Fruit fly (Drosophila melanogaster) whole organism, embryonic: ENCODE data around the gene CG43233.

Experiments
- ATbp ChIP-seq: fragments of 200-800 bp; sonication (Bioruptor generic); optimal IDR thresholded peaks from 2 replicates; lab custom pipeline; 2017; ENCODE audit warnings: missing biosample characterization, mild to moderate bottlenecking, missing genetic modification characterization, missing genetic modification reagents
- Aef1 ChIP-seq: fragments of 200-800 bp; sonication (Bioruptor generic); IDR thresholded peaks from 3 replicates; pipeline ENCODE4 v1.3.6; 2022; ENCODE audit warnings: missing biosample characterization, missing genetic modification characterization
- Atf6 ChIP-seq: fragments of 200-800 bp; sonication (Bioruptor generic); IDR thresholded peaks from 2 replicates; pipeline ENCODE4 v1.3.6; 2022; ENCODE audit warnings: missing biosample characterization, missing genetic modification characterization
- Bdp1 ChIP-seq: fragments of 200-800 bp; sonication (Bioruptor generic); optimal IDR thresholded peaks from 3 replicates; lab custom pipeline; 2016; ENCODE audit warnings: missing biosample characterization, missing genetic modification characterization
- BtbVII ChIP-seq: fragments of 200-800 bp; sonication (Bioruptor generic); optimal IDR thresholded peaks from 3 replicates; lab custom pipeline; 2017; ENCODE audit warnings: missing biosample characterization, mild to moderate bottlenecking, missing genetic modification characterization
- CG10654 ChIP-seq: fragments of 200-800 bp; sonication (Bioruptor generic); optimal IDR thresholded peaks from 2 replicates; lab custom pipeline; 2016; ENCODE audit warnings: missing biosample characterization, missing genetic modification characterization
- CG12236 ChIP-seq: fragments of 200-800 bp; sonication (Bioruptor generic); optimal IDR thresholded peaks from 2 replicates; lab custom pipeline; 2016; ENCODE audit warnings: missing biosample characterization, missing genetic modification characterization
- CG12659 ChIP-seq: fragments of 200-800 bp; sonication (Bioruptor generic); optimal IDR thresholded peaks from 3 replicates; lab custom pipeline; 2017; ENCODE audit warnings: mild to moderate bottlenecking, missing biosample characterization, missing genetic modification reagents, missing genetic modification characterization
- CG12769 ChIP-seq: fragments of 200-800 bp; sonication (Bioruptor generic); optimal IDR thresholded peaks from 2 replicates; lab custom pipeline; 2019; ENCODE audit warnings: missing biosample characterization, mild to moderate bottlenecking, missing genetic modification characterization, moderate library complexity
- CG13894 ChIP-seq: fragments of 200-800 bp; sonication (Bioruptor generic); optimal IDR thresholded peaks from 3 replicates; lab custom pipeline; 2018; ENCODE audit warnings: missing biosample characterization, mild to moderate bottlenecking, missing genetic modification characterization, moderate library complexity
- CG16815 ChIP-seq: fragments of 200-800 bp; sonication (Bioruptor generic); optimal IDR thresholded peaks from 3 replicates; lab custom pipeline; 2017; ENCODE audit warnings: missing biosample characterization, mild to moderate bottlenecking, missing genetic modification characterization
- CG1792 ChIP-seq: fragments of 200-800 bp; sonication (Bioruptor generic); optimal IDR thresholded peaks from 2 replicates; lab custom pipeline; 2016; ENCODE audit warnings: missing biosample characterization, missing genetic modification characterization
- CG34376 ChIP-seq: fragments of 200-800 bp; sonication (Bioruptor generic); optimal IDR thresholded peaks from 2 replicates; lab custom pipeline; 2018; ENCODE audit warnings: missing biosample characterization, mild to moderate bottlenecking, missing genetic modification characterization
- CG3995 ChIP-seq: fragments of 200-800 bp; sonication (Bioruptor generic); optimal IDR thresholded peaks from 3 replicates; lab custom pipeline; 2016; ENCODE audit warnings: missing biosample characterization, missing genetic modification characterization
- CG5953 ChIP-seq: fragments of 200-800 bp; sonication (Bioruptor generic); IDR thresholded peaks from 2 replicates; pipeline ENCODE4 v1.3.6; 2022; ENCODE audit warnings: missing biosample characterization, missing genetic modification characterization
- CG6254 ChIP-seq: fragments of 200-800 bp; sonication (Bioruptor generic); optimal IDR thresholded peaks from 3 replicates; lab custom pipeline; 2017; ENCODE audit warnings: mild to moderate bottlenecking, missing biosample characterization, missing genetic modification reagents, missing genetic modification characterization
- CG6689 ChIP-seq: fragments of 200-800 bp; sonication (Bioruptor generic); IDR thresholded peaks from 2 replicates; pipeline ENCODE4 v1.3.6; 2022; ENCODE audit warnings: missing biosample characterization, missing genetic modification characterization
- CG7357 ChIP-seq: fragments of 200-800 bp; sonication (Bioruptor generic); IDR thresholded peaks from 3 replicates; pipeline ENCODE4 v1.3.6; 2022; ENCODE audit warnings: missing biosample characterization, missing genetic modification characterization
- CG7372 ChIP-seq: fragments of 200-800 bp; sonication (Bioruptor generic); IDR thresholded peaks from 2 replicates; pipeline ENCODE4 v1.3.6; 2022; ENCODE audit warnings: missing biosample characterization, missing genetic modification characterization
- CG8388 ChIP-seq: fragments of 200-800 bp; sonication (Bioruptor generic); optimal IDR thresholded peaks from 2 replicates; lab custom pipeline; 2019; ENCODE audit warnings: missing biosample characterization, mild to moderate bottlenecking, missing genetic modification characterization, moderate library complexity
- CG8944 ChIP-seq: fragments of 200-800 bp; sonication (Bioruptor generic); optimal IDR thresholded peaks from 3 replicates; lab custom pipeline; 2016; ENCODE audit warnings: missing biosample characterization, missing genetic modification characterization
- HLH54F ChIP-seq: fragments of 200-800 bp; sonication (Bioruptor generic); optimal IDR thresholded peaks from 3 replicates; lab custom pipeline; 2016; ENCODE audit warnings: missing biosample characterization, missing genetic modification characterization
- MESR4 ChIP-seq: fragments of 200-800 bp; sonication (Bioruptor generic); optimal IDR thresholded peaks from 2 replicates; lab custom pipeline; 2018; ENCODE audit warnings: missing biosample characterization, mild to moderate bottlenecking, missing genetic modification characterization, moderate library complexity
- NC2β ChIP-seq: fragments of 200-800 bp; sonication (Bioruptor generic); optimal IDR thresholded peaks from 2 replicates; lab custom pipeline; 2016; ENCODE audit warnings: missing biosample characterization, missing genetic modification characterization
- Oli ChIP-seq: fragments of 200-800 bp; sonication (Bioruptor generic); optimal IDR thresholded peaks from 2 replicates; lab custom pipeline; 2018; ENCODE audit warnings: missing biosample characterization, mild to moderate bottlenecking, missing genetic modification characterization, moderate library complexity
- Sox100B ChIP-seq: fragments of 200-800 bp; sonication (Bioruptor generic); optimal IDR thresholded peaks from 3 replicates; lab custom pipeline; 2018; ENCODE audit warnings: missing biosample characterization, mild to moderate bottlenecking, missing genetic modification characterization
- aop ChIP-seq: fragments of 200-800 bp; sonication (Bioruptor generic); IDR thresholded peaks from 2 replicates; pipeline ENCODE4 v1.3.6; 2022; ENCODE audit warnings: missing biosample characterization, missing genetic modification characterization
- ato ChIP-seq: fragments of 200-800 bp; sonication (Bioruptor generic); IDR thresholded peaks from 2 replicates; pipeline ENCODE4 v1.3.6; 2022; ENCODE audit warnings: missing biosample characterization, missing genetic modification characterization; ENCODE audit not compliant: partially characterized antibody
- bcd ChIP-seq: fragments of 200-800 bp; sonication (Bioruptor generic); optimal IDR thresholded peaks from 2 replicates; lab custom pipeline; 2017; ENCODE audit warnings: missing biosample characterization, mild to moderate bottlenecking, missing genetic modification characterization
- cg ChIP-seq: fragments of 200-800 bp; sonication (Bioruptor generic); optimal IDR thresholded peaks from 3 replicates; lab custom pipeline; 2019; ENCODE audit warnings: missing biosample characterization, mild to moderate bottlenecking, missing genetic modification characterization, moderate library complexity
- chif ChIP-seq, 2 experiments: fragments of 200-800 bp; sonication (Bioruptor generic); optimal IDR thresholded peaks; 3 replicates each; lab custom pipeline; 2016; ENCODE audit warnings: missing biosample characterization in 2 of 2, missing genetic modification characterization in 2 of 2
- corto ChIP-seq: fragments of 200-800 bp; sonication (Bioruptor generic); optimal IDR thresholded peaks from 2 replicates; lab custom pipeline; 2016; ENCODE audit warnings: missing biosample characterization, mild to moderate bottlenecking, missing genetic modification characterization, moderate library complexity
- dmrt11E ChIP-seq: fragments of 200-800 bp; sonication (Bioruptor generic); optimal IDR thresholded peaks from 3 replicates; lab custom pipeline; 2018; ENCODE audit warnings: missing biosample characterization, mild to moderate bottlenecking, missing genetic modification characterization, moderate library complexity
- ewg ChIP-seq: fragments of 200-800 bp; sonication (Bioruptor generic); optimal IDR thresholded peaks from 3 replicates; lab custom pipeline; 2017; ENCODE audit warnings: mild to moderate bottlenecking, missing biosample characterization, missing genetic modification reagents, missing genetic modification characterization
- exex ChIP-seq: fragments of 200-800 bp; sonication (Bioruptor generic); optimal IDR thresholded peaks from 4 replicates; lab custom pipeline; 2018; ENCODE audit warnings: missing biosample characterization, mild to moderate bottlenecking, missing genetic modification characterization, moderate library complexity
- gce ChIP-seq: fragments of 200-800 bp; sonication (Bioruptor generic); IDR thresholded peaks from 3 replicates; pipeline ENCODE4 v1.3.6; 2022; ENCODE audit warnings: missing biosample characterization, missing genetic modification characterization
- gcm ChIP-seq: fragments of 200-800 bp; sonication (Bioruptor generic); optimal IDR thresholded peaks from 2 replicates; lab custom pipeline; 2019; ENCODE audit warnings: missing biosample characterization, mild to moderate bottlenecking, missing genetic modification characterization, moderate library complexity
- gfzf ChIP-seq: fragments of 200-800 bp; sonication (Bioruptor generic); optimal IDR thresholded peaks from 2 replicates; lab custom pipeline; 2016; ENCODE audit warnings: missing biosample characterization, mild to moderate bottlenecking, missing genetic modification characterization, moderate library complexity
- gsb-n ChIP-seq: fragments of 200-800 bp; sonication (Bioruptor generic); optimal IDR thresholded peaks from 3 replicates; lab custom pipeline; 2018; ENCODE audit warnings: missing biosample characterization, mild to moderate bottlenecking, missing genetic modification characterization
- insv ChIP-seq, 2 experiments: fragments of 200-800 bp; sonication (Bioruptor generic); optimal IDR thresholded peaks; 3 replicates each; lab custom pipeline; 2016 to 2018; ENCODE audit warnings: missing biosample characterization in 2 of 2, missing genetic modification characterization in 2 of 2
- lola ChIP-seq, 3 experiments: fragments of >200 bp in 2 of 3; fragments of 200-800 bp in 1 of 3; sonication (Bioruptor generic) in 1 of 3; optimal IDR thresholded peaks; 2 replicates each; lab custom pipeline; 2017 to 2019; ENCODE audit warnings: missing biosample characterization in 3 of 3, missing genetic modification characterization in 3 of 3, mild to moderate bottlenecking in 1 of 3, moderate library complexity in 1 of 3
- nom ChIP-seq: fragments of 200-800 bp; sonication (Bioruptor generic); optimal IDR thresholded peaks from 2 replicates; lab custom pipeline; 2017; ENCODE audit warnings: missing biosample characterization, missing genetic modification characterization, mild to moderate bottlenecking, moderate library complexity, missing genetic modification reagents
- phol ChIP-seq: fragments of 200-800 bp; sonication (Bioruptor generic); optimal IDR thresholded peaks from 3 replicates; lab custom pipeline; 2018; ENCODE audit warnings: missing biosample characterization, mild to moderate bottlenecking, missing genetic modification characterization, moderate library complexity
- shn ChIP-seq: fragments of 200-800 bp; sonication (Bioruptor generic); optimal IDR thresholded peaks from 3 replicates; lab custom pipeline; 2016; ENCODE audit warnings: missing biosample characterization, missing genetic modification characterization
- so ChIP-seq: fragments of 200-800 bp; sonication (Bioruptor generic); IDR thresholded peaks from 3 replicates; pipeline ENCODE4 v1.3.6; 2022; ENCODE audit warnings: missing biosample characterization, missing genetic modification characterization
- sob ChIP-seq: fragments of 200-800 bp; sonication (Bioruptor generic); IDR thresholded peaks from 2 replicates; pipeline ENCODE4 v1.3.6; 2022; ENCODE audit warnings: missing biosample characterization, missing genetic modification characterization
- tio ChIP-seq: fragments of 200-800 bp; sonication (Bioruptor generic); optimal IDR thresholded peaks from 2 replicates; lab custom pipeline; 2017; ENCODE audit warnings: missing biosample characterization, missing genetic modification characterization, inconsistent platforms
- wek ChIP-seq: fragments of 200-800 bp; sonication (Bioruptor generic); optimal IDR thresholded peaks from 3 replicates; lab custom pipeline; 2018; ENCODE audit warnings: missing biosample characterization, mild to moderate bottlenecking, missing genetic modification characterization, moderate library complexity
- zf30C ChIP-seq: fragments of 200-800 bp; sonication (Bioruptor generic); optimal IDR thresholded peaks from 3 replicates; lab custom pipeline; 2018; ENCODE audit warnings: missing biosample characterization, mild to moderate bottlenecking, missing genetic modification characterization

CG43233 gene

DNA sequence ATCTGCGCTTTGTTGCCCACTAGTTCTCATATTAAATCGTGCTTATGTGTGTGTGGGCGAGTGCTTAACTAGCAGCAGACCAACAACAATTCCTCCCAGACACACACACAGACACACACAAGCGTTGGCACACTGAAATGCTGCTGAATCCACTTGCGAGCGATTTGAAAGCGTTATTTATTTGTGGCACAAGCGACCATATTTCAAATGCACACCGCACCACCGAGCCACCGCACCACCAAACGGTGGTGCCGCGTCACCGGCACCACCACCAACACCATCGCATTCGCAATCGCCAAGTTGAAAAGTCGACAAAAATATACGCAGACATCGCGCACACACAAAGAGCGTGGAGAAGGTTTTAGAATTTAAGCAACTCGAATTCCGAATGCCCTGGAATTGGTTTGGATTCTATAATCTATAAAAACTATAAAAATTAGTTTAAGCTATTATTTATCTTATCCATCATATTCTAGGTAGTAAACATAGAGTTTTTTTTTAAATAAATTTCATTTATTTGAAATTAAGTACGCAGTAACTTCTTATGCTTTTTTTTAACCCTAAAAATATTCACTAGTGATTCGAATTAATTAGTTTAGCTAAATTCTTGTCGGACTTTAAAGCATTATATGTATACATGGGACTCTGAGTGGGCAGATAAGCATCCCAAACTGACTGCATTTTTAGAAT, 5.5 kb upstream of the CG43233 start (continued):
- TF ChIP-seq Atf6 (no peak), CG12769 (tag; lab: Kevin White, UChicago) (peak; percentile 26), shn (GFP tag; lab: Kevin White, UChicago) (no peak), CG7372 (GFP tag; lab: Robert Waterston, UW) (no peak), CG13894 (no peak), sob (GFP tag; lab: Robert Waterston, UW) (no peak), dmrt11E (tag; lab: Kevin White, UChicago) (peak; percentile 39), CG6254 (no peak), chif (GFP tag; optimal IDR thresholded peaks at IDR 0.05; lab: Kevin White, UChicago) (no peak), tio (no peak), CG6689 (GFP tag; lab: Robert Waterston, UW) (0 out of 2 replicates have a peak, but pooled peaks have one; percentile 21), nom (GFP tag; lab: Kevin White, UChicago) (no peak), phol (tag; lab: Kevin White, UChicago) (peak; percentile 43), CG7357 (GFP tag; lab: Robert Waterston, UW) (no peak), lola (GFP tag; optimal IDR thresholded peaks at IDR 0.05; lab: Kevin White, UChicago) (peak in 1 of 3 experiments; percentile 36), insv (GFP tag; optimal IDR thresholded peaks at IDR 0.05; lab: Kevin White, UChicago) (no peak), wek (no peak), CG12659 (GFP tag; lab: Kevin White, UChicago) (peak; percentile 14), CG8388 (GFP tag; lab: Kevin White, UChicago) (no peak), CG3995 (GFP tag; lab: Kevin White, UChicago) (no peak), Sox100B (peak; percentile 12), cg (GFP tag; lab: Kevin White, UChicago) (peak; percentile 66), CG10654 (no peak), HLH54F (GFP tag; lab: Kevin White, UChicago) (no peak), CG34376 (GFP tag; lab: Kevin White, UChicago) (no peak), CG16815 (GFP tag; lab: Kevin White, UChicago) (peak; percentile 11), so (no peak; the same call in 2 of the 3 replicates), ewg (no peak), bcd (GFP tag; lab: Kevin White, UChicago) (no peak), exex (tag; lab: Kevin White, UChicago) (no peak), CG5953 (GFP tag; lab: Robert Waterston, UW) (no peak), ato (GFP tag; lab: Robert Waterston, UW) (no peak), Oli (no peak), Aef1 (GFP tag; lab: Robert Waterston, UW) (no peak; the same call in 2 of the 3 replicates), zf30C (no peak), MESR4 (no peak), Bdp1 (GFP tag; lab: Kevin White, UChicago) (no peak), CG8944 (GFP tag; lab: Kevin White, UChicago) (no peak), gsb-n (tag; lab: Kevin White, UChicago) (peak; percentile 28), corto (GFP tag; lab: Kevin White, UChicago) (no peak), aop (no peak), gce (GFP tag; lab: Robert Waterston, UW) (no peak), ATbp (peak; percentile 23), CG12236 (GFP tag; lab: Kevin White, UChicago) (no peak), NC2β (GFP tag; lab: Kevin White, UChicago) (no peak), BtbVII (no peak), CG1792 (GFP tag; lab: Kevin White, UChicago) (no peak), gcm (GFP tag; lab: Kevin White, UChicago) (peak; percentile 9), gfzf (GFP tag; lab: Kevin White, UChicago) (no peak)
